Fruit fly (Drosophila melanogaster) Kc167 (cell line): ENCODE results near the gene Zasp66.

Source experiments
- Sin3A ChIP-seq: fragments of >200 bp; optimal IDR thresholded peaks from 2 replicates; lab custom pipeline; 2018; ENCODE audit warnings: missing external identifiers
- insv ChIP-seq: fragments of >200 bp; optimal IDR thresholded peaks from 3 replicates; lab custom pipeline; 2018; ENCODE audit warnings: missing external identifiers
- psq ChIP-seq: fragments of >200 bp; optimal IDR thresholded peaks from 2 replicates; lab custom pipeline; 2017; ENCODE audit warnings: missing external identifiers
- ttk ChIP-seq: sonication (Bioruptor generic); optimal IDR thresholded peaks from 2 replicates; lab custom pipeline; 2017; ENCODE audit warnings: missing external identifiers

- TF ChIP-seq Sin3A (lab: Kevin White, UChicago) = no peak
- TF ChIP-seq psq (lab: Kevin White, UChicago) = no peak
- TF ChIP-seq insv (lab: Kevin White, UChicago) = no peak
- TF ChIP-seq ttk (lab: Kevin White, UChicago) = no peak
These were observed 44.9 kb downstream of the Zasp66 start for dm6 chr3L:8669087-8669486.
